Fruit fly (Drosophila melanogaster) whole organism, embryonic: Measurements from ENCODE around the gene Plap.

ENCODE experiments used
- Bgb ChIP-seq: fragments of 200-800 bp; sonication (Bioruptor generic); IDR thresholded peaks from 2 replicates; pipeline ENCODE4 v1.3.6; 2022; ENCODE audit warnings: missing biosample characterization, missing genetic modification characterization; ENCODE audit not compliant: partially characterized antibody
- CG12104 ChIP-seq: fragments of 200-800 bp; sonication (Bioruptor generic); optimal IDR thresholded peaks from 3 replicates; lab custom pipeline; 2016; ENCODE audit warnings: missing biosample characterization, missing genetic modification characterization
- CG12219 ChIP-seq: fragments of 200-800 bp; sonication (Bioruptor generic); optimal IDR thresholded peaks from 3 replicates; lab custom pipeline; 2018; ENCODE audit warnings: missing biosample characterization, mild to moderate bottlenecking, missing genetic modification characterization
- CG1233 ChIP-seq: fragments of 200-800 bp; sonication (Bioruptor generic); optimal IDR thresholded peaks from 4 replicates; lab custom pipeline; 2018; ENCODE audit warnings: missing biosample characterization, mild to moderate bottlenecking, missing genetic modification characterization
- CG12769 ChIP-seq: fragments of 200-800 bp; sonication (Bioruptor generic); optimal IDR thresholded peaks from 2 replicates; lab custom pipeline; 2019; ENCODE audit warnings: missing biosample characterization, mild to moderate bottlenecking, missing genetic modification characterization, moderate library complexity
- CG13775 ChIP-seq: fragments of 200-800 bp; sonication (Bioruptor generic); optimal IDR thresholded peaks from 3 replicates; lab custom pipeline; 2017; ENCODE audit warnings: missing biosample characterization, mild to moderate bottlenecking, missing genetic modification characterization
- CG13894 ChIP-seq: fragments of 200-800 bp; sonication (Bioruptor generic); optimal IDR thresholded peaks from 3 replicates; lab custom pipeline; 2018; ENCODE audit warnings: missing biosample characterization, mild to moderate bottlenecking, missing genetic modification characterization, moderate library complexity
- CG14050 ChIP-seq: fragments of 200-800 bp; sonication (Bioruptor generic); IDR thresholded peaks from 3 replicates; pipeline ENCODE4 v1.3.6; 2022; ENCODE audit warnings: missing biosample characterization, missing genetic modification characterization
- CG14710 ChIP-seq: fragments of 200-800 bp; sonication (Bioruptor generic); optimal IDR thresholded peaks from 3 replicates; lab custom pipeline; 2019; ENCODE audit warnings: missing biosample characterization, mild to moderate bottlenecking, missing genetic modification characterization, moderate library complexity
- CG15073 ChIP-seq: fragments of 200-800 bp; sonication (Bioruptor generic); optimal IDR thresholded peaks from 2 replicates; lab custom pipeline; 2016; ENCODE audit warnings: missing biosample characterization, missing genetic modification characterization
- CG15479 ChIP-seq: fragments of 200-800 bp; sonication (Bioruptor generic); optimal IDR thresholded peaks from 3 replicates; lab custom pipeline; 2019; ENCODE audit warnings: missing biosample characterization, mild to moderate bottlenecking, missing genetic modification characterization, moderate library complexity
- CG17361 ChIP-seq: fragments of 200-800 bp; sonication (Bioruptor generic); IDR thresholded peaks from 3 replicates; pipeline ENCODE4 v1.3.6; 2022; ENCODE audit warnings: missing biosample characterization, missing genetic modification characterization
- CG2202 ChIP-seq: fragments of 200-800 bp; sonication (Bioruptor generic); optimal IDR thresholded peaks from 2 replicates; lab custom pipeline; 2018; ENCODE audit warnings: missing biosample characterization, mild to moderate bottlenecking, missing genetic modification characterization
- CG3281 ChIP-seq: fragments of 200-800 bp; sonication (Bioruptor generic); optimal IDR thresholded peaks from 3 replicates; lab custom pipeline; 2017; ENCODE audit warnings: missing biosample characterization, mild to moderate bottlenecking, missing genetic modification characterization
- CG6854 ChIP-seq: fragments of 200-800 bp; sonication (Bioruptor generic); optimal IDR thresholded peaks from 3 replicates; lab custom pipeline; 2017; ENCODE audit warnings: missing biosample characterization, mild to moderate bottlenecking, missing genetic modification characterization
- CG7372 ChIP-seq: fragments of 200-800 bp; sonication (Bioruptor generic); IDR thresholded peaks from 2 replicates; pipeline ENCODE4 v1.3.6; 2022; ENCODE audit warnings: missing biosample characterization, missing genetic modification characterization
- CG9797 ChIP-seq: fragments of 200-800 bp; sonication (Bioruptor generic); optimal IDR thresholded peaks from 3 replicates; lab custom pipeline; 2018; ENCODE audit warnings: missing biosample characterization, mild to moderate bottlenecking, missing genetic modification characterization
- CoRest ChIP-seq: fragments of 200-800 bp; sonication (Bioruptor generic); optimal IDR thresholded peaks from 3 replicates; lab custom pipeline; 2018; ENCODE audit warnings: missing biosample characterization, mild to moderate bottlenecking, missing genetic modification characterization, moderate library complexity
- CrebB ChIP-seq: fragments of 200-800 bp; sonication (Bioruptor generic); optimal IDR thresholded peaks from 3 replicates; lab custom pipeline; 2018; ENCODE audit warnings: missing biosample characterization, mild to moderate bottlenecking, missing genetic modification characterization
- Dad ChIP-seq: fragments of 200-800 bp; sonication (Bioruptor generic); optimal IDR thresholded peaks from 3 replicates; lab custom pipeline; 2016; ENCODE audit warnings: missing biosample characterization, missing genetic modification characterization
- Dip2 ChIP-seq: fragments of 200-800 bp; sonication (Bioruptor generic); IDR thresholded peaks from 2 replicates; pipeline ENCODE4 v1.3.6; 2022; ENCODE audit warnings: missing biosample characterization, missing genetic modification characterization
- Ets97D ChIP-seq: fragments of 200-800 bp; sonication (Bioruptor generic); optimal IDR thresholded peaks from 3 replicates; lab custom pipeline; 2016; ENCODE audit warnings: missing biosample characterization, missing genetic modification characterization
- Gsc ChIP-seq: fragments of 200-800 bp; sonication (Bioruptor generic); IDR thresholded peaks from 2 replicates; pipeline ENCODE4 v1.3.6; 2022; ENCODE audit warnings: missing biosample characterization, missing genetic modification characterization
- Hr39 ChIP-seq: fragments of >200 bp; optimal IDR thresholded peaks from 2 replicates; lab custom pipeline; 2017
- Mad ChIP-seq: fragments of 200-800 bp; sonication (Bioruptor generic); optimal IDR thresholded peaks from 2 replicates; lab custom pipeline; 2016; ENCODE audit warnings: missing biosample characterization, missing genetic modification characterization
- Neu2 ChIP-seq: fragments of 200-800 bp; sonication (Bioruptor generic); optimal IDR thresholded peaks from 3 replicates; lab custom pipeline; 2016; ENCODE audit warnings: missing biosample characterization, missing genetic modification characterization, borderline replicate concordance
- Oli ChIP-seq: fragments of 200-800 bp; sonication (Bioruptor generic); optimal IDR thresholded peaks from 2 replicates; lab custom pipeline; 2018; ENCODE audit warnings: missing biosample characterization, mild to moderate bottlenecking, missing genetic modification characterization, moderate library complexity
- Opbp ChIP-seq: fragments of 200-800 bp; sonication (Bioruptor generic); IDR thresholded peaks from 3 replicates; pipeline ENCODE4 v1.3.6; 2022; ENCODE audit warnings: missing biosample characterization, missing genetic modification characterization; ENCODE audit not compliant: partially characterized antibody
- Sin3A ChIP-seq: fragments of >200 bp; optimal IDR thresholded peaks from 2 replicates; lab custom pipeline; 2018
- ab ChIP-seq: fragments of 200-800 bp; sonication (Bioruptor generic); optimal IDR thresholded peaks from 2 replicates; lab custom pipeline; 2016; ENCODE audit warnings: missing biosample characterization, missing genetic modification characterization
- bsh ChIP-seq, 2 experiments: fragments of 200-800 bp; sonication (Bioruptor generic); optimal IDR thresholded peaks; 2 replicates each; lab custom pipeline; 2017 to 2018; ENCODE audit warnings: mild to moderate bottlenecking in 2 of 2, missing biosample characterization in 2 of 2, missing genetic modification characterization in 2 of 2, moderate library complexity in 1 of 2
- cas ChIP-seq: fragments of 200-800 bp; sonication (Bioruptor generic); IDR thresholded peaks from 2 replicates; pipeline ENCODE4 v1.3.6; 2022; ENCODE audit warnings: missing biosample characterization, missing genetic modification characterization
- caup ChIP-seq: fragments of 200-800 bp; sonication (Bioruptor generic); optimal IDR thresholded peaks from 3 replicates; lab custom pipeline; 2017; ENCODE audit warnings: missing biosample characterization, mild to moderate bottlenecking, missing genetic modification characterization, moderate library complexity; ENCODE audit not compliant: severe bottlenecking
- chinmo ChIP-seq: fragments of 200-800 bp; sonication (Bioruptor generic); IDR thresholded peaks from 4 replicates; pipeline ENCODE4 v1.3.6; 2022; ENCODE audit warnings: missing biosample characterization, missing genetic modification characterization; ENCODE audit not compliant: partially characterized antibody
- dysf ChIP-seq: fragments of 200-800 bp; sonication (Bioruptor generic); IDR thresholded peaks from 3 replicates; pipeline ENCODE4 v1.3.6; 2022; ENCODE audit warnings: missing biosample characterization, missing genetic modification characterization
- fd102C ChIP-seq: fragments of 200-800 bp; sonication (Bioruptor generic); optimal IDR thresholded peaks from 2 replicates; lab custom pipeline; 2018; ENCODE audit warnings: missing biosample characterization, mild to moderate bottlenecking, missing genetic modification characterization, moderate library complexity
- fd3F ChIP-seq: fragments of 200-800 bp; sonication (Bioruptor generic); optimal IDR thresholded peaks from 2 replicates; lab custom pipeline; 2018; ENCODE audit warnings: missing biosample characterization, mild to moderate bottlenecking, missing genetic modification characterization, moderate library complexity
- fd96Cb ChIP-seq: fragments of 200-800 bp; sonication (Bioruptor generic); optimal IDR thresholded peaks from 2 replicates; lab custom pipeline; 2018; ENCODE audit warnings: missing biosample characterization, mild to moderate bottlenecking, missing genetic modification characterization, moderate library complexity
- gem ChIP-seq: fragments of 200-800 bp; sonication (Bioruptor generic); optimal IDR thresholded peaks from 2 replicates; lab custom pipeline; 2019; ENCODE audit warnings: missing biosample characterization, mild to moderate bottlenecking, missing genetic modification characterization, moderate library complexity
- hth ChIP-seq: fragments of >200 bp; optimal IDR thresholded peaks from 2 replicates; lab custom pipeline; 2017; ENCODE audit warnings: inconsistent platforms
- ind ChIP-seq: fragments of 200-800 bp; sonication (Bioruptor generic); optimal IDR thresholded peaks from 3 replicates; lab custom pipeline; 2016; ENCODE audit warnings: missing biosample characterization, missing genetic modification characterization
- nerfin-1 ChIP-seq: fragments of 200-800 bp; sonication (Bioruptor generic); optimal IDR thresholded peaks from 3 replicates; lab custom pipeline; 2019; ENCODE audit warnings: missing biosample characterization, mild to moderate bottlenecking, missing genetic modification characterization, moderate library complexity
- otp ChIP-seq: fragments of 200-800 bp; sonication (Bioruptor generic); IDR thresholded peaks from 3 replicates; pipeline ENCODE4, ENCODE4 v1.3.6; 2022; ENCODE audit warnings: missing biosample characterization, missing genetic modification characterization
- psq ChIP-seq: fragments of 200-800 bp; sonication (Bioruptor generic); optimal IDR thresholded peaks from 2 replicates; lab custom pipeline; 2017; ENCODE audit warnings: missing biosample characterization, missing genetic modification characterization
- pzg ChIP-seq: fragments of 200-800 bp; sonication (Bioruptor generic); optimal IDR thresholded peaks from 3 replicates; lab custom pipeline; 2018; ENCODE audit warnings: missing biosample characterization, mild to moderate bottlenecking, missing genetic modification characterization, moderate library complexity
- sens ChIP-seq: fragments of 200-800 bp; sonication (Bioruptor generic); peaks from one replicate; lab custom pipeline; 2016; ENCODE audit warnings: missing biosample characterization, missing genetic modification characterization
- sqz ChIP-seq: fragments of 200-800 bp; sonication (Bioruptor generic); optimal IDR thresholded peaks from 3 replicates; lab custom pipeline; 2018; ENCODE audit warnings: missing biosample characterization, mild to moderate bottlenecking, missing genetic modification characterization
- stc ChIP-seq: fragments of 200-800 bp; sonication (Bioruptor generic); IDR thresholded peaks from 2 replicates; pipeline ENCODE4 v1.3.6; 2022; ENCODE audit warnings: missing biosample characterization, missing genetic modification characterization
- sug ChIP-seq: fragments of 200-800 bp; optimal IDR thresholded peaks from 2 replicates; lab custom pipeline; 2019; ENCODE audit warnings: missing biosample characterization, mild to moderate bottlenecking, missing genetic modification characterization, moderate library complexity
- unpg ChIP-seq: fragments of 200-800 bp; sonication (Bioruptor generic); optimal IDR thresholded peaks from 3 replicates; lab custom pipeline; 2018; ENCODE audit warnings: missing biosample characterization, mild to moderate bottlenecking, missing genetic modification characterization, moderate library complexity
- z ChIP-seq: fragments of 200-800 bp; sonication (Bioruptor generic); IDR thresholded peaks from 3 replicates; pipeline ENCODE4 v1.3.6; 2022; ENCODE audit warnings: missing biosample characterization, missing genetic modification characterization

The Plap gene

DNA sequence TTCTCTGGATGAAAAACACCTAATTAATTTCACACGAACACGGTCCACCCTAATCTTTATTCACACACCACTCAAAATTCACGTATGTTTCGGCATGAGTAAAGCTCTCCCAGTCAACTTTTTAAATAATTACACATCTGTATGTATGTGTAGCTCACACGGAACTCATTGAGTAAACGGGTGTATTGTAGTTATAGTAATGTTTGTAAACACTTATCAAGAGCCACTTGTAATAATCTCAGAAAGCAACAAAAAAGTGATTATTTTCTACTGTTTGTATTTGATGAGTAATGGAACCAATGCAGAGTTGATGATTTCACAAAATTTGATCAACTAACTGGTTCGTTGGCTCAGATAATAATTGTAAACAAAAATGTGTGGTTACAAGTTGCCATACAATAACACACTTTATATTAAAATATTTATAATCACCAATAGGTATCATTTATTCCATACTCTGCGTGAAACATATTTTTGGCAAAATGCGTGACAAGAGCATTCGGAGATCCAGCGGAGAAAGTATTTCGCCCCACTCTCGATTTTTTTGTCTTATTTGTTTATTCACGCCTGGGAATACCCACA is 47.8 kb upstream of the Plap start (continued):
- TF ChIP-seq CG17361 (GFP tag; lab: Robert Waterston, UW) = no peak
- no peak for TF ChIP-seq Dip2 (GFP tag; lab: Robert Waterston, UW)
- TF ChIP-seq CG2202 = no peak
- no peak for TF ChIP-seq CG9797 (GFP tag; lab: Kevin White, UChicago)
- TF ChIP-seq CG12104 (GFP tag; lab: Kevin White, UChicago) = no peak
- TF ChIP-seq sug (tag; lab: Kevin White, UChicago) = peak; percentile 59
- TF ChIP-seq fd3F (GFP tag; lab: Kevin White, UChicago) = no peak
- TF ChIP-seq nerfin-1 = no peak
- TF ChIP-seq Hr39 (lab: Kevin White, UChicago) = no peak
- TF ChIP-seq psq (GFP tag; lab: Kevin White, UChicago) = no peak
- no peak for TF ChIP-seq CG12219 (GFP tag; lab: Kevin White, UChicago)
- TF ChIP-seq CG14050 (GFP tag; lab: Robert Waterston, UW) = 0 out of 3 replicates have a peak, but pooled peaks have one; percentile 10
- no peak for TF ChIP-seq pzg (GFP tag; lab: Kevin White, UChicago)
- TF ChIP-seq CG15073 (GFP tag; lab: Kevin White, UChicago) = no peak
- no peak for TF ChIP-seq Gsc (GFP tag; lab: Robert Waterston, UW)
- TF ChIP-seq Neu2 (GFP tag; lab: Kevin White, UChicago) = no peak
- TF ChIP-seq Mad = no peak
- TF ChIP-seq CG1233 (GFP tag; lab: Kevin White, UChicago) = no peak
- TF ChIP-seq CG12769 (tag; lab: Kevin White, UChicago) = peak; percentile 57
- TF ChIP-seq CG14710 (tag; lab: Kevin White, UChicago) = no peak
- TF ChIP-seq dysf (GFP tag; lab: Robert Waterston, UW) = peak; percentile 9; the same call in 1 of the 3 replicates
- TF ChIP-seq CG13775 (GFP tag; lab: Kevin White, UChicago) = no peak
- TF ChIP-seq cas (GFP tag; lab: Robert Waterston, UW) = no peak
- no peak for TF ChIP-seq bsh (GFP tag; optimal IDR thresholded peaks at IDR 0.05; lab: Kevin White, UChicago)
- peak; percentile 27 for TF ChIP-seq CoRest (tag; lab: Kevin White, UChicago)
- TF ChIP-seq CG15479 = no peak
- TF ChIP-seq Oli (tag; lab: Kevin White, UChicago) = no peak
- TF ChIP-seq ab (GFP tag; lab: Kevin White, UChicago) = no peak
- no peak for TF ChIP-seq fd102C (GFP tag; lab: Kevin White, UChicago)
- TF ChIP-seq Ets97D (GFP tag; lab: Kevin White, UChicago) = no peak
- no peak for TF ChIP-seq CG3281 (GFP tag; lab: Kevin White, UChicago)
- TF ChIP-seq sens = no peak
- TF ChIP-seq otp (GFP tag; lab: Robert Waterston, UW) = 0 out of 3 replicates have a peak, but pooled peaks have one; percentile 30
- TF ChIP-seq CG7372 (GFP tag; lab: Robert Waterston, UW) = no peak
- no peak for TF ChIP-seq CG13894
- TF ChIP-seq CG6854 = no peak
- TF ChIP-seq z (GFP tag; lab: Robert Waterston, UW) = no peak
- TF ChIP-seq hth (lab: Kevin White, UChicago) = no peak
- TF ChIP-seq Opbp (GFP tag; lab: Robert Waterston, UW) = no peak
- TF ChIP-seq stc = no peak
- no peak for TF ChIP-seq unpg (GFP tag; lab: Kevin White, UChicago)
- TF ChIP-seq Dad (GFP tag; lab: Kevin White, UChicago) = no peak
- TF ChIP-seq CrebB (tag; lab: Kevin White, UChicago) = peak; percentile 31
- TF ChIP-seq ind (GFP tag; lab: Kevin White, UChicago) = no peak
- TF ChIP-seq caup (GFP tag; lab: Kevin White, UChicago) = no peak
- peak; percentile 76 for TF ChIP-seq gem
- TF ChIP-seq Bgb = no peak
- TF ChIP-seq chinmo (GFP tag; lab: Robert Waterston, UW) = no peak
- TF ChIP-seq sqz (GFP tag; lab: Kevin White, UChicago) = no peak
- TF ChIP-seq Sin3A = no peak
- TF ChIP-seq fd96Cb (tag; lab: Kevin White, UChicago) = no peak
